Worm (Caenorhabditis elegans): ENCODE results near the gene klp-7.

- TF ChIP-seq lin-38 (GFP tag; IDR thresholded peaks at IDR 0.05) (no peak), lin-13 (GFP tag; optimal IDR thresholded peaks at IDR 0.05) (no peak), daf-8 (GFP tag; IDR thresholded peaks at IDR 0.05) (no peak)
Observed at ce11 chrIII:10781553-10781952, 24.2 kb upstream of the klp-7 start, which contains the start of gene ptr-19.
